Fruit fly (Drosophila melanogaster) whole organism, embryonic: ENCODE data around the gene Vha100-2.

Experiments used
- B-H1 ChIP-seq: fragments of 200-800 bp; sonication (Bioruptor generic); IDR thresholded peaks from 3 replicates; pipeline ENCODE4 v1.3.6; 2022; ENCODE audit warnings: missing biosample characterization, missing genetic modification characterization
- Bgb ChIP-seq: fragments of 200-800 bp; sonication (Bioruptor generic); IDR thresholded peaks from 2 replicates; pipeline ENCODE4 v1.3.6; 2022; ENCODE audit warnings: missing biosample characterization, missing genetic modification characterization; ENCODE audit not compliant: partially characterized antibody
- C15 ChIP-seq: fragments of 200-800 bp; sonication (Bioruptor generic); IDR thresholded peaks from 3 replicates; pipeline ENCODE4 v1.3.6; 2022; ENCODE audit warnings: missing biosample characterization, missing genetic modification characterization
- CG10209 ChIP-seq: fragments of 200-800 bp; sonication (Bioruptor generic); optimal IDR thresholded peaks from 3 replicates; lab custom pipeline; 2017; ENCODE audit warnings: missing biosample characterization, mild to moderate bottlenecking, missing genetic modification characterization, missing genetic modification reagents
- CG10959 ChIP-seq: fragments of 200-800 bp; sonication (Bioruptor generic); IDR thresholded peaks from 2 replicates; pipeline ENCODE4 v1.3.6; 2022; ENCODE audit warnings: missing biosample characterization, missing genetic modification characterization
- CG11456 ChIP-seq: fragments of 200-800 bp; sonication (Bioruptor generic); IDR thresholded peaks from 3 replicates; pipeline ENCODE4 v1.3.6; 2022; ENCODE audit warnings: missing biosample characterization, missing genetic modification characterization
- CG12744 ChIP-seq: fragments of 200-800 bp; sonication (Bioruptor generic); optimal IDR thresholded peaks from 2 replicates; lab custom pipeline; 2016; ENCODE audit warnings: missing biosample characterization, missing genetic modification characterization
- CG15601 ChIP-seq: fragments of 200-800 bp; sonication (Bioruptor generic); optimal IDR thresholded peaks from 3 replicates; lab custom pipeline; 2019; ENCODE audit warnings: missing biosample characterization, mild to moderate bottlenecking, missing genetic modification characterization, moderate library complexity
- CG17328 ChIP-seq: fragments of 200-800 bp; sonication (Bioruptor generic); IDR thresholded peaks from 2 replicates; pipeline ENCODE4 v1.3.6; 2022; ENCODE audit warnings: missing biosample characterization, missing genetic modification characterization
- CG17361 ChIP-seq: fragments of 200-800 bp; sonication (Bioruptor generic); IDR thresholded peaks from 3 replicates; pipeline ENCODE4 v1.3.6; 2022; ENCODE audit warnings: missing biosample characterization, missing genetic modification characterization
- CG17568 ChIP-seq: fragments of 200-800 bp; sonication (Bioruptor generic); optimal IDR thresholded peaks from 2 replicates; lab custom pipeline; 2018; ENCODE audit warnings: missing biosample characterization, mild to moderate bottlenecking, missing genetic modification characterization, moderate library complexity
- CG30020 ChIP-seq: fragments of 200-800 bp; optimal IDR thresholded peaks from 2 replicates; lab custom pipeline; 2019; ENCODE audit warnings: missing biosample characterization, mild to moderate bottlenecking, missing genetic modification characterization, moderate library complexity
- CG3281 ChIP-seq: fragments of 200-800 bp; sonication (Bioruptor generic); optimal IDR thresholded peaks from 3 replicates; lab custom pipeline; 2017; ENCODE audit warnings: missing biosample characterization, mild to moderate bottlenecking, missing genetic modification characterization
- CG3726 ChIP-seq: fragments of 200-800 bp; sonication (Bioruptor generic); IDR thresholded peaks from 3 replicates; pipeline ENCODE4, ENCODE4 v1.3.6; 2022; ENCODE audit warnings: missing biosample characterization, missing genetic modification characterization
- CG8924 ChIP-seq: fragments of 200-800 bp; optimal IDR thresholded peaks from 3 replicates; lab custom pipeline; 2019; ENCODE audit warnings: missing biosample characterization, mild to moderate bottlenecking, missing genetic modification characterization, moderate library complexity
- Dbx ChIP-seq: fragments of 200-800 bp; sonication (Bioruptor generic); IDR thresholded peaks from 3 replicates; pipeline ENCODE4 v1.3.6; 2022; ENCODE audit warnings: missing biosample characterization, missing genetic modification characterization
- Lhr ChIP-seq: fragments of 200-800 bp; sonication (Bioruptor generic); optimal IDR thresholded peaks from 3 replicates; lab custom pipeline; 2017; ENCODE audit warnings: mild to moderate bottlenecking, missing biosample characterization, missing genetic modification reagents, missing genetic modification characterization
- MTF-1 ChIP-seq: fragments of 200-800 bp; sonication (Bioruptor generic); optimal IDR thresholded peaks from 2 replicates; lab custom pipeline; 2018; ENCODE audit warnings: missing biosample characterization, mild to moderate bottlenecking, missing genetic modification characterization, borderline replicate concordance
- Mes4 ChIP-seq: fragments of 200-800 bp; sonication (Bioruptor generic); optimal IDR thresholded peaks from 2 replicates; lab custom pipeline; 2016; ENCODE audit warnings: missing biosample characterization, missing genetic modification characterization
- NC2β ChIP-seq: fragments of 200-800 bp; sonication (Bioruptor generic); optimal IDR thresholded peaks from 2 replicates; lab custom pipeline; 2016; ENCODE audit warnings: missing biosample characterization, missing genetic modification characterization
- NFAT ChIP-seq: fragments of 200-800 bp; sonication (Bioruptor generic); IDR thresholded peaks from 2 replicates; pipeline ENCODE4 v1.3.6; 2022; ENCODE audit warnings: missing biosample characterization, missing genetic modification characterization
- Nf-YA ChIP-seq: fragments of 200-800 bp; sonication (Bioruptor generic); IDR thresholded peaks from 2 replicates; pipeline ENCODE4 v1.3.6; 2022; ENCODE audit warnings: missing biosample characterization, missing genetic modification characterization
- Nf-YC ChIP-seq: fragments of 200-800 bp; optimal IDR thresholded peaks from 3 replicates; lab custom pipeline; 2019; ENCODE audit warnings: missing biosample characterization, mild to moderate bottlenecking, missing genetic modification characterization, moderate library complexity
- Optix ChIP-seq: fragments of 200-800 bp; sonication (Bioruptor generic); IDR thresholded peaks from 3 replicates; pipeline ENCODE4 v1.3.6; 2022; ENCODE audit warnings: missing biosample characterization, missing genetic modification characterization
- Trl ChIP-seq, 3 experiments: fragments of >200 bp in 2 of 3; fragments of 200-800 bp in 1 of 3; sonication (Bioruptor generic) in 1 of 3; optimal IDR thresholded peaks; 2 replicates in 1 of 3; 3 replicates in 2 of 3; lab custom pipeline; 2016 to 2017; ENCODE audit warnings: missing biosample characterization in 1 of 3, missing genetic modification characterization in 1 of 3
- Usf ChIP-seq: fragments of 200-800 bp; sonication (Bioruptor generic); optimal IDR thresholded peaks from 2 replicates; lab custom pipeline; 2017; ENCODE audit warnings: missing genotype, missing biosample characterization, missing genetic modification characterization
- YL-1 ChIP-seq: fragments of 200-800 bp; sonication (Bioruptor generic); optimal IDR thresholded peaks from 3 replicates; lab custom pipeline; 2017; ENCODE audit warnings: missing biosample characterization, mild to moderate bottlenecking, missing genetic modification characterization
- bcd ChIP-seq: fragments of 200-800 bp; sonication (Bioruptor generic); optimal IDR thresholded peaks from 2 replicates; lab custom pipeline; 2017; ENCODE audit warnings: missing biosample characterization, mild to moderate bottlenecking, missing genetic modification characterization
- br ChIP-seq: fragments of >200 bp; optimal IDR thresholded peaks from 2 replicates; lab custom pipeline; 2017
- crp ChIP-seq, 2 experiments: fragments of 200-800 bp; sonication (Bioruptor generic); optimal IDR thresholded peaks; 2 replicates in 1 of 2; 3 replicates in 1 of 2; lab custom pipeline; 2017; ENCODE audit warnings: missing biosample characterization in 2 of 2, missing genetic modification characterization in 2 of 2, mild to moderate bottlenecking in 1 of 2, moderate library complexity in 1 of 2
- dm ChIP-seq: fragments of 200-800 bp; sonication (Bioruptor generic); optimal IDR thresholded peaks from 3 replicates; lab custom pipeline; 2016; ENCODE audit warnings: missing biosample characterization, missing genetic modification characterization
- dpn ChIP-seq, 2 experiments: fragments of 200-800 bp; sonication (Bioruptor generic); optimal IDR thresholded peaks; 3 replicates each; lab custom pipeline; 2016; ENCODE audit warnings: missing biosample characterization in 2 of 2, missing genetic modification characterization in 2 of 2
- exex ChIP-seq: fragments of 200-800 bp; sonication (Bioruptor generic); optimal IDR thresholded peaks from 4 replicates; lab custom pipeline; 2018; ENCODE audit warnings: missing biosample characterization, mild to moderate bottlenecking, missing genetic modification characterization, moderate library complexity
- gcm2 ChIP-seq: fragments of 200-800 bp; sonication (Bioruptor generic); optimal IDR thresholded peaks from 2 replicates; lab custom pipeline; 2016; ENCODE audit warnings: missing biosample characterization, missing genetic modification characterization
- h ChIP-seq: fragments of >200 bp; optimal IDR thresholded peaks from 2 replicates; lab custom pipeline; 2017
- her ChIP-seq: fragments of 200-800 bp; sonication (Bioruptor generic); optimal IDR thresholded peaks from 2 replicates; lab custom pipeline; 2016; ENCODE audit warnings: missing biosample characterization, missing genetic modification characterization
- ind ChIP-seq: fragments of 200-800 bp; sonication (Bioruptor generic); optimal IDR thresholded peaks from 3 replicates; lab custom pipeline; 2016; ENCODE audit warnings: missing biosample characterization, missing genetic modification characterization
- pum ChIP-seq: fragments of 200-800 bp; sonication (Bioruptor generic); optimal IDR thresholded peaks from 2 replicates; lab custom pipeline; 2016; ENCODE audit warnings: missing biosample characterization, missing genetic modification characterization
- schlank ChIP-seq: fragments of 200-800 bp; sonication (Bioruptor generic); optimal IDR thresholded peaks from 2 replicates; lab custom pipeline; 2018; ENCODE audit warnings: missing biosample characterization, mild to moderate bottlenecking, missing genetic modification characterization
- sim ChIP-seq: fragments of 200-800 bp; sonication (Bioruptor generic); IDR thresholded peaks from 2 replicates; pipeline ENCODE4 v1.3.6; 2022; ENCODE audit warnings: missing biosample characterization, missing genetic modification characterization
- slou ChIP-seq: fragments of 200-800 bp; sonication (Bioruptor generic); optimal IDR thresholded peaks from 3 replicates; lab custom pipeline; 2016; ENCODE audit warnings: missing biosample characterization, missing genetic modification characterization
- slp2 ChIP-seq: fragments of 200-800 bp; sonication (Bioruptor generic); optimal IDR thresholded peaks from 2 replicates; lab custom pipeline; 2016; ENCODE audit warnings: missing biosample characterization, missing genetic modification characterization
- sob ChIP-seq: fragments of 200-800 bp; sonication (Bioruptor generic); IDR thresholded peaks from 2 replicates; pipeline ENCODE4 v1.3.6; 2022; ENCODE audit warnings: missing biosample characterization, missing genetic modification characterization
- sqz ChIP-seq: fragments of 200-800 bp; sonication (Bioruptor generic); optimal IDR thresholded peaks from 3 replicates; lab custom pipeline; 2018; ENCODE audit warnings: missing biosample characterization, mild to moderate bottlenecking, missing genetic modification characterization
- stwl ChIP-seq: fragments of 200-800 bp; sonication (Bioruptor generic); optimal IDR thresholded peaks from 3 replicates; lab custom pipeline; 2018; ENCODE audit warnings: missing biosample characterization, mild to moderate bottlenecking, missing genetic modification characterization, moderate library complexity
- sug ChIP-seq: fragments of 200-800 bp; optimal IDR thresholded peaks from 2 replicates; lab custom pipeline; 2019; ENCODE audit warnings: missing biosample characterization, mild to moderate bottlenecking, missing genetic modification characterization, moderate library complexity
- tio ChIP-seq: fragments of 200-800 bp; sonication (Bioruptor generic); optimal IDR thresholded peaks from 2 replicates; lab custom pipeline; 2017; ENCODE audit warnings: missing biosample characterization, missing genetic modification characterization, inconsistent platforms
- tx ChIP-seq: fragments of 200-800 bp; sonication (Bioruptor generic); optimal IDR thresholded peaks from 2 replicates; lab custom pipeline; 2016; ENCODE audit warnings: missing biosample characterization, missing genetic modification characterization
- vnd ChIP-seq: fragments of 200-800 bp; sonication (Bioruptor generic); IDR thresholded peaks from 3 replicates; pipeline ENCODE4 v1.3.6; 2022; ENCODE audit warnings: missing biosample characterization, missing genetic modification characterization; ENCODE audit not compliant: partially characterized antibody

Vha100-2 gene

dm6 chr3R:18412279-18413214 is 13.6 kb upstream of the Vha100-2 start, which contains the start of gene CG31122 (continued):
- TF ChIP-seq CG3726 (GFP tag; lab: Robert Waterston, UW) (no peak), CG8924 (peak; percentile 38), exex (peak; percentile 20), NC2β (peak; percentile 66), stwl (tag; lab: Kevin White, UChicago) (peak; percentile 99), C15 (no peak), Lhr (peak; percentile 73), ind (GFP tag; lab: Kevin White, UChicago) (peak; percentile 3), Mes4 (peak; percentile 36), Trl (optimal IDR thresholded peaks at IDR 0.05; lab: Kevin White, UChicago) (peak in 1 of 2 experiments; percentile 48), Trl (GFP tag; optimal IDR thresholded peaks at IDR 0.05; lab: Kevin White, UChicago) (peak; percentile 62), Usf (GFP tag; lab: Kevin White, UChicago) (no peak), CG11456 (no peak), YL-1 (GFP tag; lab: Kevin White, UChicago) (peak; percentile 59), slou (GFP tag; lab: Kevin White, UChicago) (no peak), bcd (GFP tag; lab: Kevin White, UChicago) (peak; percentile 36), CG3281 (GFP tag; lab: Kevin White, UChicago) (no peak), tio (no peak), CG17568 (GFP tag; lab: Kevin White, UChicago) (no peak), B-H1 (GFP tag; lab: Robert Waterston, UW) (no peak), CG30020 (peak; percentile 59), tx (GFP tag; lab: Kevin White, UChicago) (peak; percentile 0), CG17328 (GFP tag; lab: Robert Waterston, UW) (no peak), CG17361 (no peak; the same call in 2 of the 3 replicates), Nf-YA (no peak), h (lab: Kevin White, UChicago) (no peak), CG12744 (GFP tag; lab: Kevin White, UChicago) (peak; percentile 30), schlank (tag; lab: Kevin White, UChicago) (no peak), sob (GFP tag; lab: Robert Waterston, UW) (peak; percentile 14; the same call in 1 of the 2 replicates), slp2 (no peak), CG10959 (no peak), Optix (GFP tag; lab: Robert Waterston, UW) (no peak), dm (GFP tag; lab: Kevin White, UChicago) (peak; percentile 14), CG10209 (GFP tag; lab: Kevin White, UChicago) (no peak), her (GFP tag; lab: Kevin White, UChicago) (peak; percentile 11), Bgb (GFP tag; lab: Robert Waterston, UW) (peak; percentile 93), Nf-YC (tag; lab: Kevin White, UChicago) (no peak), MTF-1 (GFP tag; lab: Kevin White, UChicago) (no peak), crp (GFP tag; optimal IDR thresholded peaks at IDR 0.05; lab: Kevin White, UChicago) (peak in 1 of 2 experiments; percentile 19), br (lab: Kevin White, UChicago) (no peak), sim (GFP tag; lab: Robert Waterston, UW) (no peak), gcm2 (GFP tag; lab: Kevin White, UChicago) (no peak), sqz (GFP tag; lab: Kevin White, UChicago) (no peak), CG15601 (tag; lab: Kevin White, UChicago) (peak; percentile 61), dpn (GFP tag; optimal IDR thresholded peaks at IDR 0.05; lab: Kevin White, UChicago) (peak; percentile 49 to 62), Dbx (GFP tag; lab: Robert Waterston, UW) (no peak), NFAT (0 out of 2 replicates have a peak, but pooled peaks have one; percentile 23), vnd (GFP tag; lab: Robert Waterston, UW) (peak; percentile 95), sug (tag; lab: Kevin White, UChicago) (peak; percentile 79), pum (GFP tag; lab: Kevin White, UChicago) (peak; percentile 50)
